Worm (Caenorhabditis elegans): ENCODE data around the gene T10H4.4.

DNA sequence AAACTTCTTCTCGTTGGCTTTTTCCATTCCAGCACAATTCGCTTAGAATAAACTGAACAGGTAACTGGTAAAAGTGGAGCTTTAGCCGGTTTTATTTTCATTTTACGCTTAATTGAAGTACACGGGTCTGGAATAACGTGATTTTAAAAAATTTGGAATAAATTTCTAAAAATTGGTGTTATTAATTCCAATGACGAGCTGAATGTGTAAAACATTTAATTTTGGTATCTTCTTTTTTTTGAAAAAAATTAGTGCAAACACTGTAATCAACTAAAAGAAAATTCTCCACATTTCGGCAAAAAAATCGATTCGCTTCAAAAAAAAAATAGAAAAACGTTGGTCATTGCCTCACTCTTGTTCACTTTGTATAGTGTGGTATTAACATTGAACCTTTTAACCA is at the start of gene T10H4.4:
- TF ChIP-seq ceh-43 (GFP tag; optimal IDR thresholded peaks at IDR 0.05) (no peak), pha-4 (tag; optimal IDR thresholded peaks at IDR 0.05) (no peak), unc-62 (GFP tag; optimal IDR thresholded peaks at IDR 0.05) (no peak), nhr-76 (tag; optimal IDR thresholded peaks at IDR 0.05) (no peak)
